Worm (Caenorhabditis elegans): ENCODE measurements around the gene C35A5.10.

C35A5.10 gene

ce11 chrV:10464160-10464559, 39.8 kb upstream of the C35A5.10 start:
- no peak for TF ChIP-seq unc-120 (tag; optimal IDR thresholded peaks at IDR 0.05; ENCODE audit: poor library complexity, severe bottlenecking)
- no peak for TF ChIP-seq cnd-1 (tag; optimal IDR thresholded peaks at IDR 0.05)
- no peak for TF ChIP-seq M03D4.4 (tag; optimal IDR thresholded peaks at IDR 0.05)
- no peak for TF ChIP-seq unc-62 (GFP tag; optimal IDR thresholded peaks at IDR 0.05)
- TF ChIP-seq mls-2 (tag; optimal IDR thresholded peaks at IDR 0.05), result no peak

- TF ChIP-seq ceh-39 (tag; optimal IDR thresholded peaks at IDR 0.05) (no peak), pha-4 (tag; optimal IDR thresholded peaks at IDR 0.05) (no peak), elt-1 (tag; optimal IDR thresholded peaks at IDR 0.05; ENCODE audit: borderline replicate concordance, insufficient read depth) (no peak), mep-1 (tag; optimal IDR thresholded peaks at IDR 0.05) (no peak), snpc-4 (tag; optimal IDR thresholded peaks at IDR 0.05) (no peak), drap-1 (GFP tag; optimal IDR thresholded peaks at IDR 0.05) (no peak), nhr-2 (tag; optimal IDR thresholded peaks at IDR 0.05) (no peak), mls-2 (tag; optimal IDR thresholded peaks at IDR 0.05) (no peak), ceh-83 (GFP tag; optimal IDR thresholded peaks at IDR 0.05) (no peak)
These were observed 39.2 kb upstream of the C35A5.10 start for ce11 chrV:10464746-10465145.

- TF ChIP-seq lsy-2 (tag; optimal IDR thresholded peaks at IDR 0.05) (no peak), tbx-8 (GFP tag; optimal IDR thresholded peaks at IDR 0.05) (no peak), sptf-1 (tag; optimal IDR thresholded peaks at IDR 0.05) (no peak), cnd-1 (tag; optimal IDR thresholded peaks at IDR 0.05) (no peak), elt-1 (tag; optimal IDR thresholded peaks at IDR 0.05; ENCODE audit: borderline replicate concordance, insufficient read depth) (no peak), blmp-1 (tag; optimal IDR thresholded peaks at IDR 0.05) (no peak), lin-32 (GFP tag; optimal IDR thresholded peaks at IDR 0.05) (no peak), nhr-28 (tag; optimal IDR thresholded peaks at IDR 0.05) (no peak), drap-1 (GFP tag; optimal IDR thresholded peaks at IDR 0.05) (no peak), nhr-76 (tag; optimal IDR thresholded peaks at IDR 0.05) (no peak), unc-62 (GFP tag; optimal IDR thresholded peaks at IDR 0.05) (no peak), bed-3 (GFP tag; optimal IDR thresholded peaks at IDR 0.05) (no peak), mls-2 (tag; optimal IDR thresholded peaks at IDR 0.05) (no peak), ces-1 (GFP tag; optimal IDR thresholded peaks at IDR 0.05) (no peak), nhr-12 (tag; optimal IDR thresholded peaks at IDR 0.05) (no peak), ceh-43 (GFP tag; optimal IDR thresholded peaks at IDR 0.05) (no peak)
These were observed 38.5 kb upstream of the C35A5.10 start for ce11 chrV:10465478-10465877.

- TF ChIP-seq blmp-1 (tag; optimal IDR thresholded peaks at IDR 0.05), result no peak
- TF ChIP-seq unc-120 (tag; optimal IDR thresholded peaks at IDR 0.05; ENCODE audit: poor library complexity, severe bottlenecking), result peak; percentile 96
- peak; percentile 69 for TF ChIP-seq M03D4.4 (tag; optimal IDR thresholded peaks at IDR 0.05)
- peak; percentile 90 for TF ChIP-seq ces-1 (GFP tag; optimal IDR thresholded peaks at IDR 0.05)
- TF ChIP-seq nhr-28 (tag; optimal IDR thresholded peaks at IDR 0.05), result peak; percentile 2
- TF ChIP-seq ceh-39 (tag; optimal IDR thresholded peaks at IDR 0.05), result peak; percentile 89
- TF ChIP-seq pha-4 (tag; optimal IDR thresholded peaks at IDR 0.05), result peak; percentile 94
- no peak for TF ChIP-seq sem-2 (GFP tag; optimal IDR thresholded peaks at IDR 0.05)
- peak; percentile 60 for TF ChIP-seq cnd-1 (tag; optimal IDR thresholded peaks at IDR 0.05)
- TF ChIP-seq mls-2 (tag; optimal IDR thresholded peaks at IDR 0.05), result peak; percentile 78
- TF ChIP-seq tbx-8 (GFP tag; optimal IDR thresholded peaks at IDR 0.05), result no peak
- TF ChIP-seq unc-62 (GFP tag; optimal IDR thresholded peaks at IDR 0.05), result peak; percentile 84
- peak; percentile 55 for TF ChIP-seq ztf-11 (tag; optimal IDR thresholded peaks at IDR 0.05)
- peak; percentile 89 for TF ChIP-seq ham-2 (GFP tag; optimal IDR thresholded peaks at IDR 0.05)
- peak; percentile 65 for TF ChIP-seq elt-1 (tag; optimal IDR thresholded peaks at IDR 0.05; ENCODE audit: borderline replicate concordance, insufficient read depth)
- peak; percentile 96 for TF ChIP-seq nhr-237 (tag; optimal IDR thresholded peaks at IDR 0.05)
- peak; percentile 68 for TF ChIP-seq lin-13 (tag; optimal IDR thresholded peaks at IDR 0.05)
- no peak for TF ChIP-seq nhr-76 (tag; optimal IDR thresholded peaks at IDR 0.05)
- TF ChIP-seq bed-3 (GFP tag; optimal IDR thresholded peaks at IDR 0.05), result no peak
- peak; percentile 59 for TF ChIP-seq nhr-2 (tag; optimal IDR thresholded peaks at IDR 0.05)
- peak; percentile 95 for TF ChIP-seq mep-1 (tag; optimal IDR thresholded peaks at IDR 0.05)
- peak; percentile 8 for TF ChIP-seq ceh-83 (GFP tag; optimal IDR thresholded peaks at IDR 0.05)
- TF ChIP-seq lsy-2 (tag; optimal IDR thresholded peaks at IDR 0.05), result peak; percentile 77
- no peak for TF ChIP-seq flh-1 (GFP tag; optimal IDR thresholded peaks at IDR 0.05)
- peak; percentile 60 for TF ChIP-seq sptf-1 (tag; optimal IDR thresholded peaks at IDR 0.05)
- TF ChIP-seq elt-3 (tag; optimal IDR thresholded peaks at IDR 0.05), result peak; percentile 58
- TF ChIP-seq unc-39 (tag; optimal IDR thresholded peaks at IDR 0.05), result no peak
- peak; percentile 54 for TF ChIP-seq hlh-1 (tag; optimal IDR thresholded peaks at IDR 0.05)
- peak; percentile 33 for TF ChIP-seq drap-1 (GFP tag; optimal IDR thresholded peaks at IDR 0.05)
These were observed 37.3 kb upstream of the C35A5.10 start for ce11 chrV:10466607-10467092.

Measured in whole organism, mixed stage, embryonic.